Fruit fly (Drosophila melanogaster) whole organism, embryonic: ENCODE data around the gene Upf2.
A peak's percentile ranks its signal among the peaks of the same experiment; 100 is the strongest.

Experiments used
- Adf1 ChIP-seq: fragments of 200-800 bp; sonication (Bioruptor generic); IDR thresholded peaks from 2 replicates; pipeline ENCODE4 v1.3.6; 2022; ENCODE audit warnings: missing biosample characterization, missing genetic modification characterization
- Bteb2 ChIP-seq: fragments of 200-800 bp; sonication (Bioruptor generic); optimal IDR thresholded peaks from 2 replicates; lab custom pipeline; 2016; ENCODE audit warnings: missing biosample characterization, missing genetic modification characterization
- CG10274 ChIP-seq: fragments of 200-800 bp; sonication (Bioruptor generic); optimal IDR thresholded peaks from 3 replicates; lab custom pipeline; 2017; ENCODE audit warnings: missing biosample characterization, mild to moderate bottlenecking, missing genetic modification characterization
- CG10543 ChIP-seq: fragments of 200-800 bp; sonication (Bioruptor generic); optimal IDR thresholded peaks from 3 replicates; lab custom pipeline; 2017; ENCODE audit warnings: missing biosample characterization, mild to moderate bottlenecking, missing genetic modification characterization, moderate library complexity
- CG13296 ChIP-seq: fragments of 200-800 bp; sonication (Bioruptor generic); optimal IDR thresholded peaks from 3 replicates; lab custom pipeline; 2018; ENCODE audit warnings: missing biosample characterization, mild to moderate bottlenecking, missing genetic modification characterization
- CG14667 ChIP-seq: fragments of 200-800 bp; sonication (Bioruptor generic); IDR thresholded peaks from 2 replicates; pipeline ENCODE4 v1.3.6; 2022; ENCODE audit warnings: missing biosample characterization, missing genetic modification characterization
- CG15073 ChIP-seq: fragments of 200-800 bp; sonication (Bioruptor generic); optimal IDR thresholded peaks from 2 replicates; lab custom pipeline; 2016; ENCODE audit warnings: missing biosample characterization, missing genetic modification characterization
- CG17802 ChIP-seq: fragments of 200-800 bp; sonication (Bioruptor generic); optimal IDR thresholded peaks from 2 replicates; lab custom pipeline; 2018; ENCODE audit warnings: missing biosample characterization, mild to moderate bottlenecking, missing genetic modification characterization, moderate library complexity
- CG1792 ChIP-seq: fragments of 200-800 bp; sonication (Bioruptor generic); optimal IDR thresholded peaks from 2 replicates; lab custom pipeline; 2016; ENCODE audit warnings: missing biosample characterization, missing genetic modification characterization
- CG18262 ChIP-seq: fragments of 200-800 bp; optimal IDR thresholded peaks from 3 replicates; lab custom pipeline; 2019; ENCODE audit warnings: missing biosample characterization, mild to moderate bottlenecking, missing genetic modification characterization, moderate library complexity
- CG34422 ChIP-seq: fragments of 200-800 bp; sonication (Bioruptor generic); IDR thresholded peaks from 3 replicates; pipeline ENCODE4 v1.3.6; 2022; ENCODE audit warnings: missing biosample characterization, missing genetic modification characterization
- CG4328 ChIP-seq: fragments of 200-800 bp; sonication (Bioruptor generic); optimal IDR thresholded peaks from 3 replicates; lab custom pipeline; 2017; ENCODE audit warnings: missing biosample characterization, missing genetic modification reagents, missing genetic modification characterization
- CG4360 ChIP-seq: fragments of 200-800 bp; sonication (Bioruptor generic); IDR thresholded peaks from 2 replicates; pipeline ENCODE4 v1.3.6; 2022; ENCODE audit warnings: missing biosample characterization, missing genetic modification characterization
- CG4424 ChIP-seq: fragments of 200-800 bp; sonication (Bioruptor generic); optimal IDR thresholded peaks from 3 replicates; lab custom pipeline; 2016; ENCODE audit warnings: missing biosample characterization, missing genetic modification characterization
- CG7786 ChIP-seq: fragments of 200-800 bp; sonication (Bioruptor generic); optimal IDR thresholded peaks from 2 replicates; lab custom pipeline; 2016; ENCODE audit warnings: missing biosample characterization, missing genetic modification characterization
- CHES-1-like ChIP-seq: fragments of 200-800 bp; sonication (Bioruptor generic); optimal IDR thresholded peaks from 2 replicates; lab custom pipeline; 2016; ENCODE audit warnings: missing biosample characterization, missing genetic modification characterization
- Camta ChIP-seq: fragments of 200-800 bp; sonication (Bioruptor generic); optimal IDR thresholded peaks from 2 replicates; lab custom pipeline; 2016; ENCODE audit warnings: missing biosample characterization, missing genetic modification characterization
- CkIIα-i1 ChIP-seq: fragments of 200-800 bp; sonication (Bioruptor generic); IDR thresholded peaks from 2 replicates; pipeline ENCODE4 v1.3.6; 2022; ENCODE audit warnings: missing biosample characterization, missing genetic modification characterization
- D19B ChIP-seq: fragments of 200-800 bp; sonication (Bioruptor generic); optimal IDR thresholded peaks from 2 replicates; lab custom pipeline; 2017; ENCODE audit warnings: missing biosample characterization, mild to moderate bottlenecking, missing genetic modification characterization
- Dfd ChIP-seq, 2 experiments: fragments of >200 bp; optimal IDR thresholded peaks; 2 replicates each; lab custom pipeline; 2017; ENCODE audit warnings: missing biosample characterization in 2 of 2, missing genetic modification characterization in 2 of 2
- Dip2 ChIP-seq: fragments of 200-800 bp; sonication (Bioruptor generic); IDR thresholded peaks from 2 replicates; pipeline ENCODE4 v1.3.6; 2022; ENCODE audit warnings: missing biosample characterization, missing genetic modification characterization
- HHEX ChIP-seq: fragments of 200-800 bp; sonication (Bioruptor generic); optimal IDR thresholded peaks from 3 replicates; lab custom pipeline; 2017; ENCODE audit warnings: missing biosample characterization, mild to moderate bottlenecking, missing genetic modification characterization, missing genetic modification reagents
- HmgZ ChIP-seq: fragments of 200-800 bp; sonication (Bioruptor generic); optimal IDR thresholded peaks from 2 replicates; lab custom pipeline; 2018; ENCODE audit warnings: missing biosample characterization, mild to moderate bottlenecking, missing genetic modification characterization
- Mes4 ChIP-seq: fragments of 200-800 bp; sonication (Bioruptor generic); optimal IDR thresholded peaks from 2 replicates; lab custom pipeline; 2016; ENCODE audit warnings: missing biosample characterization, missing genetic modification characterization
- Nf-YC ChIP-seq: fragments of 200-800 bp; optimal IDR thresholded peaks from 3 replicates; lab custom pipeline; 2019; ENCODE audit warnings: missing biosample characterization, mild to moderate bottlenecking, missing genetic modification characterization, moderate library complexity
- PHDP ChIP-seq: fragments of 200-800 bp; sonication (Bioruptor generic); optimal IDR thresholded peaks from 3 replicates; lab custom pipeline; 2018; ENCODE audit warnings: missing biosample characterization, mild to moderate bottlenecking, missing genetic modification characterization, moderate library complexity
- Side ChIP-seq: fragments of 200-800 bp; sonication (Bioruptor generic); optimal IDR thresholded peaks from 2 replicates; lab custom pipeline; 2016; ENCODE audit warnings: missing biosample characterization, missing genetic modification characterization
- Sin3A ChIP-seq: fragments of >200 bp; optimal IDR thresholded peaks from 2 replicates; lab custom pipeline; 2018
- TFAM ChIP-seq: fragments of 200-800 bp; sonication (Bioruptor generic); optimal IDR thresholded peaks from 2 replicates; lab custom pipeline; 2017; ENCODE audit warnings: missing biosample characterization, missing genetic modification characterization, inconsistent platforms
- ac ChIP-seq: fragments of 200-800 bp; sonication (Bioruptor generic); optimal IDR thresholded peaks from 3 replicates; lab custom pipeline; 2017; ENCODE audit warnings: missing biosample characterization, mild to moderate bottlenecking, missing genetic modification characterization
- br ChIP-seq: fragments of >200 bp; optimal IDR thresholded peaks from 2 replicates; lab custom pipeline; 2017
- btn ChIP-seq: fragments of 200-800 bp; sonication (Bioruptor generic); optimal IDR thresholded peaks from 2 replicates; lab custom pipeline; 2016; ENCODE audit warnings: missing biosample characterization, missing genetic modification characterization
- cg ChIP-seq: fragments of 200-800 bp; sonication (Bioruptor generic); optimal IDR thresholded peaks from 3 replicates; lab custom pipeline; 2019; ENCODE audit warnings: missing biosample characterization, mild to moderate bottlenecking, missing genetic modification characterization, moderate library complexity
- chn ChIP-seq: fragments of 200-800 bp; sonication (Bioruptor generic); optimal IDR thresholded peaks from 2 replicates; lab custom pipeline; 2016; ENCODE audit warnings: missing biosample characterization, missing genetic modification characterization
- emc ChIP-seq: fragments of 200-800 bp; sonication (Bioruptor generic); optimal IDR thresholded peaks from 2 replicates; lab custom pipeline; 2016; ENCODE audit warnings: missing biosample characterization, missing genetic modification characterization
- ewg ChIP-seq: fragments of 200-800 bp; sonication (Bioruptor generic); optimal IDR thresholded peaks from 3 replicates; lab custom pipeline; 2017; ENCODE audit warnings: mild to moderate bottlenecking, missing biosample characterization, missing genetic modification reagents, missing genetic modification characterization
- exex ChIP-seq: fragments of 200-800 bp; sonication (Bioruptor generic); optimal IDR thresholded peaks from 4 replicates; lab custom pipeline; 2018; ENCODE audit warnings: missing biosample characterization, mild to moderate bottlenecking, missing genetic modification characterization, moderate library complexity
- gcm2 ChIP-seq: fragments of 200-800 bp; sonication (Bioruptor generic); optimal IDR thresholded peaks from 2 replicates; lab custom pipeline; 2016; ENCODE audit warnings: missing biosample characterization, missing genetic modification characterization
- gfzf ChIP-seq: fragments of 200-800 bp; sonication (Bioruptor generic); optimal IDR thresholded peaks from 2 replicates; lab custom pipeline; 2016; ENCODE audit warnings: missing biosample characterization, mild to moderate bottlenecking, missing genetic modification characterization, moderate library complexity
- jumu ChIP-seq: fragments of 200-800 bp; sonication (Bioruptor generic); optimal IDR thresholded peaks from 3 replicates; lab custom pipeline; 2016; ENCODE audit warnings: missing biosample characterization, missing genetic modification characterization
- lola ChIP-seq, 3 experiments: fragments of >200 bp in 2 of 3; fragments of 200-800 bp in 1 of 3; sonication (Bioruptor generic) in 1 of 3; optimal IDR thresholded peaks; 2 replicates each; lab custom pipeline; 2017 to 2019; ENCODE audit warnings: missing biosample characterization in 3 of 3, missing genetic modification characterization in 3 of 3, mild to moderate bottlenecking in 1 of 3, moderate library complexity in 1 of 3
- onecut ChIP-seq: fragments of 200-800 bp; sonication (Bioruptor generic); IDR thresholded peaks from 2 replicates; pipeline ENCODE4 v1.3.6; 2022; ENCODE audit warnings: missing biosample characterization, missing genetic modification characterization
- tio ChIP-seq: fragments of 200-800 bp; sonication (Bioruptor generic); optimal IDR thresholded peaks from 2 replicates; lab custom pipeline; 2017; ENCODE audit warnings: missing biosample characterization, missing genetic modification characterization, inconsistent platforms
- twi ChIP-seq: fragments of 200-800 bp; optimal IDR thresholded peaks from 2 replicates; lab custom pipeline; 2019; ENCODE audit warnings: missing biosample characterization, mild to moderate bottlenecking, missing genetic modification characterization, moderate library complexity
- vnd ChIP-seq: fragments of 200-800 bp; sonication (Bioruptor generic); IDR thresholded peaks from 3 replicates; pipeline ENCODE4 v1.3.6; 2022; ENCODE audit warnings: missing biosample characterization, missing genetic modification characterization; ENCODE audit not compliant: partially characterized antibody
- vvl ChIP-seq: fragments of 200-800 bp; sonication (Bioruptor generic); IDR thresholded peaks from 2 replicates; pipeline ENCODE4 v1.3.6; 2022; ENCODE audit warnings: missing biosample characterization, missing genetic modification characterization

Gene Upf2

DNA sequence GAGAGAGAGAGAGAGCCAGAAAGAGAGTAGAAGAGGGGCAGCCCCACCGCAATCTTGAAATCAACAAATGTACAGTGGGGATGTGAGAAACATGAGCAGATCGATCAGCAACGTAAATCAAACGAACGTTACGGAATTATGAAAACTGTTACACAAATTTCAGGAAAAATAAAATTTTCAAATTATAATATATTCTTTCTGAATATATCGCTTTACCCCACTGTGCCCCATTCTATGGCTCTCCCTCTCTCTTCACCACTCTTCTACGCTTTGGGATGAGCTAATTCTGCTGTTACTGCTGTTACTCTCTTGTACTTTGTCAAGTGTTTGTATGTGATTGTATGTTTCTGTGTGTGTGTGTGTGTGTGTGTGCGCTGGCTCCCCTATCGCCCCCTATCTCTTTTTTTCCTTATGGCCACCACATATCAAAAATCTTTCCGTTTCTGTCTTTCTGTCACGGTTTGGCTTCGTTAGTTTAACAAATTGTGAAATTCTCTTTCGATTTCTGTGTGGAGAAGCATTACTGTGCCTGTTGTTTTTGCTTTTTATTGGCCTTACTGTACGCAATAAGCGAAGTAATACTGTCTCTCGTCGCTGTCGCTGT lies 15.9 kb upstream of the Upf2 start (continued):
- peak; percentile 91 for TF ChIP-seq jumu
- peak; percentile 72 for TF ChIP-seq Dip2 (GFP tag; lab: Robert Waterston, UW)
- peak; percentile 68 for TF ChIP-seq ac
- peak; percentile 96 for TF ChIP-seq CkIIα-i1 (GFP tag; lab: Robert Waterston, UW)
- TF ChIP-seq Nf-YC, result peak; percentile 76
- TF ChIP-seq D19B (GFP tag; lab: Kevin White, UChicago), result peak; percentile 90

dm6 chrX:8087113-8087512 lies 11.8 kb upstream of the Upf2 start, which contains the start of gene CG2256:
Gene CG2256, minus strand, starts transcription at chrX:8087213.
- TF ChIP-seq CG4360 (GFP tag; lab: Robert Waterston, UW) (peak; percentile 39; the same call in 1 of the 2 replicates), br (lab: Kevin White, UChicago) (no peak), CG1792 (no peak)
- TF ChIP-seq, all 482 proteins: peak for 1

- no peak for TF ChIP-seq CG14667 (GFP tag; lab: Robert Waterston, UW)
- TF ChIP-seq vvl (GFP tag; lab: Robert Waterston, UW), result no peak
- no peak for TF ChIP-seq lola (GFP tag; optimal IDR thresholded peaks at IDR 0.05; lab: Kevin White, UChicago)
- no peak for TF ChIP-seq chn
- no peak for TF ChIP-seq gfzf (GFP tag; lab: Kevin White, UChicago)
- TF ChIP-seq CG18262, result no peak
- no peak for TF ChIP-seq CHES-1-like (GFP tag; lab: Kevin White, UChicago)
- no peak for TF ChIP-seq btn (GFP tag; lab: Kevin White, UChicago)
- TF ChIP-seq Sin3A, result no peak
- TF ChIP-seq ac, result no peak
- peak; percentile 39 for TF ChIP-seq exex (tag; lab: Kevin White, UChicago)
- TF ChIP-seq Mes4 (GFP tag; lab: Kevin White, UChicago), result no peak
- TF ChIP-seq CG10543 (GFP tag; lab: Kevin White, UChicago), result peak; percentile 51
- no peak for TF ChIP-seq ewg (GFP tag; lab: Kevin White, UChicago)
- no peak for TF ChIP-seq emc (GFP tag; lab: Kevin White, UChicago)
- peak; percentile 74 for TF ChIP-seq twi (tag; lab: Kevin White, UChicago)
- no peak for TF ChIP-seq PHDP (tag; lab: Kevin White, UChicago)
- TF ChIP-seq vnd (GFP tag; lab: Robert Waterston, UW), result no peak
- no peak for TF ChIP-seq CG4328 (GFP tag; lab: Kevin White, UChicago)
- TF ChIP-seq Adf1, result peak; percentile 94
- no peak for TF ChIP-seq CG17802
- peak; percentile 63 for TF ChIP-seq CG10274
- no peak for TF ChIP-seq CG13296 (GFP tag; lab: Kevin White, UChicago)
- TF ChIP-seq tio, result no peak
- TF ChIP-seq CG34422, result peak; percentile 11; the same call in 1 of the 3 replicates
- TF ChIP-seq Camta (GFP tag; lab: Kevin White, UChicago), result no peak
- TF ChIP-seq HHEX (GFP tag; lab: Kevin White, UChicago), result no peak
- no peak for TF ChIP-seq Side
- no peak for TF ChIP-seq TFAM (GFP tag; lab: Kevin White, UChicago)
- TF ChIP-seq onecut, result no peak
- no peak for TF ChIP-seq CG15073 (GFP tag; lab: Kevin White, UChicago)
- TF ChIP-seq Dip2 (GFP tag; lab: Robert Waterston, UW), result no peak
- TF ChIP-seq CG4424, result no peak
- TF ChIP-seq HmgZ, result peak; percentile 12
- peak; percentile 77 for TF ChIP-seq cg
- no peak for TF ChIP-seq gcm2 (GFP tag; lab: Kevin White, UChicago)
- no peak for TF ChIP-seq Bteb2 (GFP tag; lab: Kevin White, UChicago)
- TF ChIP-seq Dfd (GFP tag; optimal IDR thresholded peaks at IDR 0.05; lab: Kevin White, UChicago), result no peak
- TF ChIP-seq CG7786 (GFP tag; lab: Kevin White, UChicago), result no peak
Observed at dm6 chrX:8081427-8082185, 6.3 kb upstream of the Upf2 start, which contains the start of gene Ldsdh1. Gene Ldsdh1, minus strand, starts transcription at chrX:8081605.
